Worm (Caenorhabditis elegans): ENCODE results near the gene puf-6.
"Not testable (repeated sequence)": the region's sequence is repeated elsewhere in the genome, so short reads cannot be mapped to it uniquely, and the experiment has no call there.

- not testable (repeated sequence) for TF ChIP-seq unc-120 (tag; optimal IDR thresholded peaks at IDR 0.05; ENCODE audit: poor library complexity, severe bottlenecking); nhr-237 (tag; optimal IDR thresholded peaks at IDR 0.05); unc-62 (GFP tag; optimal IDR thresholded peaks at IDR 0.05); nhr-2 (tag; optimal IDR thresholded peaks at IDR 0.05); ceh-39 (tag; optimal IDR thresholded peaks at IDR 0.05); nhr-28 (tag; optimal IDR thresholded peaks at IDR 0.05); elt-3 (tag; optimal IDR thresholded peaks at IDR 0.05); lin-13 (tag; optimal IDR thresholded peaks at IDR 0.05); snpc-4 (tag; optimal IDR thresholded peaks at IDR 0.05); lsy-2 (tag; optimal IDR thresholded peaks at IDR 0.05); zip-8 (tag; optimal IDR thresholded peaks at IDR 0.05); unc-39 (tag; optimal IDR thresholded peaks at IDR 0.05); nhr-12 (tag; optimal IDR thresholded peaks at IDR 0.05); lin-32 (GFP tag; optimal IDR thresholded peaks at IDR 0.05)
These were observed 37.4 kb upstream of the puf-6 start, which contains the start of gene Y81G3A.2 for ce11 chrII:13080607-13081006.

All from whole organism, mixed stage, embryonic.